Worm (Caenorhabditis elegans) whole organism, midembryonic: ENCODE results near the gene Y73B6BL.12.
"Not testable (repeated sequence)": the region's sequence is repeated elsewhere in the genome, so short reads cannot be mapped to it uniquely, and the experiment has no call there.

ENCODE experiments used
- T22C8.4 ChIP-seq: fragments of 200-800 bp; sonication (Bioruptor generic); IDR thresholded peaks from 2 replicates; pipeline ENCODE4 v1.3.6; 2022; ENCODE audit warnings: missing genetic modification characterization, missing compliant biosample characterization
- cog-1 ChIP-seq: sonication (generic microtip); optimal IDR thresholded peaks from 2 replicates; lab custom pipeline; 2016; ENCODE audit warnings: missing genetic modification characterization, missing compliant biosample characterization
- flt-1 ChIP-seq: fragments of 200-800 bp; sonication (Bioruptor generic); IDR thresholded peaks from 2 replicates; pipeline ENCODE4 v1.3.6; 2022; ENCODE audit warnings: missing genetic modification characterization, missing compliant biosample characterization
- klf-2 ChIP-seq: fragments of 200-800 bp; sonication (Bioruptor generic); conservative IDR thresholded peaks from 2 replicates; pipeline ENCODE4 v1.3.6; 2022; ENCODE audit warnings: missing genetic modification reagents, missing genetic modification characterization, missing compliant biosample characterization
- med-1 ChIP-seq: sonication (generic microtip); optimal IDR thresholded peaks from 2 replicates; lab custom pipeline; 2017; ENCODE audit warnings: missing genetic modification characterization, mild to moderate bottlenecking, missing compliant biosample characterization, antibody characterized with exemption, missing genetic modification reagents; ENCODE audit not compliant: insufficient read depth
- ref-1 ChIP-seq: fragments of 200-800 bp; sonication (Bioruptor generic); conservative IDR thresholded peaks from 2 replicates; pipeline ENCODE4 v1.3.6; 2022; ENCODE audit warnings: missing genetic modification reagents, missing genetic modification characterization, missing compliant biosample characterization
- tab-1 ChIP-seq: fragments of 200-800 bp; sonication (Bioruptor generic); IDR thresholded peaks from 2 replicates; pipeline ENCODE4 v1.3.6; 2022; ENCODE audit warnings: missing genetic modification characterization, missing compliant biosample characterization
- ztf-23 ChIP-seq: fragments of 200-800 bp; sonication (Bioruptor generic); IDR thresholded peaks from 2 replicates; pipeline ENCODE4 v1.3.6; 2022; ENCODE audit warnings: missing genetic modification reagents, missing genetic modification characterization, missing compliant biosample characterization
- ztf-29 ChIP-seq: fragments of 200-800 bp; sonication (Bioruptor generic); IDR thresholded peaks from 2 replicates; pipeline ENCODE4 v1.3.6; 2022; ENCODE audit warnings: missing genetic modification reagents, missing genetic modification characterization, missing compliant biosample characterization

The Y73B6BL.12 gene

ce11 chrIV:6317357-6317756, at the start of gene Y73B6BL.12:
TSS of gene Y73B6BL.12 (minus strand) at chrIV:6317457.
- TF ChIP-seq med-1; cog-1 (tag; lab: Kevin White, UChicago); ztf-29 (GFP tag; lab: Robert Waterston, UW): not testable (repeated sequence)

- no peak for TF ChIP-seq ztf-23
- no peak for TF ChIP-seq klf-2
- no peak for TF ChIP-seq cog-1 (tag; lab: Kevin White, UChicago)
- no peak for TF ChIP-seq med-1
- TF ChIP-seq T22C8.4 (GFP tag; lab: Robert Waterston, UW), result no peak
- TF ChIP-seq ztf-29 (GFP tag; lab: Robert Waterston, UW), result no peak
- TF ChIP-seq ref-1, result no peak
- no peak for TF ChIP-seq tab-1 (GFP tag; lab: Robert Waterston, UW)
- TF ChIP-seq flt-1 (GFP tag; lab: Robert Waterston, UW), result no peak
Measured at ce11 chrIV:6366032-6366431, 48.8 kb upstream of the Y73B6BL.12 start.

ce11 chrIV:6365045-6365444, 47.8 kb upstream of the Y73B6BL.12 start, which contains the start of gene Y73B6BL.270:
TSS of gene Y73B6BL.270 (plus strand) at chrIV:6365345.
- no peak for TF ChIP-seq T22C8.4 (GFP tag; lab: Robert Waterston, UW)
- TF ChIP-seq flt-1 (GFP tag; lab: Robert Waterston, UW), result no peak
- no peak for TF ChIP-seq ztf-29 (GFP tag; lab: Robert Waterston, UW)
- TF ChIP-seq klf-2, result no peak
- no peak for TF ChIP-seq cog-1 (tag; lab: Kevin White, UChicago)
- no peak for TF ChIP-seq ref-1
- no peak for TF ChIP-seq tab-1 (GFP tag; lab: Robert Waterston, UW)
- TF ChIP-seq med-1, result no peak
- TF ChIP-seq ztf-23, result no peak

- TF ChIP-seq klf-2 (no peak), flt-1 (GFP tag; lab: Robert Waterston, UW) (0 out of 2 replicates have a peak, but pooled peaks have one; percentile 20)
Measured at ce11 chrIV:6363604-6364003, 46.3 kb upstream of the Y73B6BL.12 start.

ce11 chrIV:6361668-6362067, 44.4 kb upstream of the Y73B6BL.12 start, which contains the start of gene Y73B6BL.47:
TSS of gene Y73B6BL.47 (plus strand) at chrIV:6361968.
- TF ChIP-seq tab-1 (GFP tag; lab: Robert Waterston, UW) (no peak), cog-1 (tag; lab: Kevin White, UChicago) (no peak), ref-1 (no peak), flt-1 (GFP tag; lab: Robert Waterston, UW) (no peak), med-1 (no peak)

- not testable (repeated sequence) for TF ChIP-seq T22C8.4 (GFP tag; lab: Robert Waterston, UW); flt-1 (GFP tag; lab: Robert Waterston, UW); ref-1
Measured at ce11 chrIV:6347213-6347612, 30.0 kb upstream of the Y73B6BL.12 start, which contains the start of gene Y73B6BL.289. TSS of gene Y73B6BL.289 (plus strand) at chrIV:6347513.

- TF ChIP-seq ztf-29 (GFP tag; lab: Robert Waterston, UW) (no peak), klf-2 (no peak), flt-1 (GFP tag; lab: Robert Waterston, UW) (no peak), ref-1 (no peak), tab-1 (GFP tag; lab: Robert Waterston, UW) (no peak), T22C8.4 (GFP tag; lab: Robert Waterston, UW) (no peak), cog-1 (tag; lab: Kevin White, UChicago) (no peak), med-1 (no peak), ztf-23 (no peak)
Measured at ce11 chrIV:6342876-6343275, 25.6 kb upstream of the Y73B6BL.12 start, which contains the start of gene Y73B6BL.14. TSS of gene Y73B6BL.14 (minus strand) at chrIV:6342976.

- TF ChIP-seq ztf-23 (no peak), T22C8.4 (GFP tag; lab: Robert Waterston, UW) (no peak), cog-1 (tag; lab: Kevin White, UChicago) (no peak), tab-1 (GFP tag; lab: Robert Waterston, UW) (no peak), ref-1 (no peak)
Measured at ce11 chrIV:6342431-6342830, 25.2 kb upstream of the Y73B6BL.12 start, which contains the start of gene Y73B6BL.288. TSS of gene Y73B6BL.288 (minus strand) at chrIV:6342531.

ce11 chrIV:6337353-6337752, 20.1 kb upstream of the Y73B6BL.12 start, which contains the start of gene ipla-6:
TSS of gene ipla-6 (plus strand) at chrIV:6337653.
- TF ChIP-seq cog-1 (tag; lab: Kevin White, UChicago) (no peak), T22C8.4 (GFP tag; lab: Robert Waterston, UW) (no peak), ztf-23 (no peak), klf-2 (no peak), tab-1 (GFP tag; lab: Robert Waterston, UW) (no peak), flt-1 (GFP tag; lab: Robert Waterston, UW) (no peak), ref-1 (no peak), med-1 (no peak), ztf-29 (GFP tag; lab: Robert Waterston, UW) (no peak)

- TF ChIP-seq ref-1, result no peak
- 0 out of 2 replicates have a peak, but pooled peaks have one; percentile 50 for TF ChIP-seq flt-1 (GFP tag; lab: Robert Waterston, UW)
- peak; percentile 44 for TF ChIP-seq cog-1 (tag; lab: Kevin White, UChicago)
Measured at ce11 chrIV:6336748-6337147, 19.5 kb upstream of the Y73B6BL.12 start.

ce11 chrIV:6335908-6336307, 18.7 kb upstream of the Y73B6BL.12 start, which contains the start of gene mif-4:
TSS of gene mif-4 (minus strand) at chrIV:6335994.
- 0 out of 2 replicates have a peak, but pooled peaks have one; percentile 40 for TF ChIP-seq flt-1 (GFP tag; lab: Robert Waterston, UW)
- no peak for TF ChIP-seq cog-1 (tag; lab: Kevin White, UChicago)
